Worm (Caenorhabditis elegans): ENCODE measurements around the gene Y45G5AM.7.

ce11 chrV:4190232-4190631 is 20.2 kb upstream of the Y45G5AM.7 start:
- TF ChIP-seq ceh-44 (GFP tag; IDR thresholded peaks at IDR 0.05), result no peak
- no peak for TF ChIP-seq egl-27 (tag; optimal IDR thresholded peaks at IDR 0.05)
- no peak for TF ChIP-seq nhr-77 (tag; optimal IDR thresholded peaks at IDR 0.05)
- no peak for TF ChIP-seq ceh-62 (tag; optimal IDR thresholded peaks at IDR 0.05)
- TF ChIP-seq lir-3 (tag; optimal IDR thresholded peaks at IDR 0.05), result no peak
- TF ChIP-seq ZK546.5 (tag; optimal IDR thresholded peaks at IDR 0.05), result no peak
- no peak; the same call in 1 of the 2 replicates for TF ChIP-seq arid-1 (GFP tag; conservative IDR thresholded peaks at IDR 0.05)
- TF ChIP-seq nhr-237 (tag; optimal IDR thresholded peaks at IDR 0.05), result no peak
- no peak for TF ChIP-seq nhr-76 (tag; optimal IDR thresholded peaks at IDR 0.05)
- TF ChIP-seq lin-13 (GFP tag; optimal IDR thresholded peaks at IDR 0.05), result no peak
